Fruit fly (Drosophila melanogaster) whole organism, adult: ENCODE measurements around the gene CG31465.

ENCODE experiments used
- CG11617 ChIP-seq: fragments of 200-800 bp; sonication (Bioruptor generic); optimal IDR thresholded peaks from 2 replicates; lab custom pipeline; 2017; ENCODE audit warnings: mild to moderate bottlenecking, missing biosample characterization, missing genetic modification reagents, missing genetic modification characterization
- CG1620 ChIP-seq: fragments of 200-800 bp; sonication (Bioruptor generic); optimal IDR thresholded peaks from 2 replicates; lab custom pipeline; 2016; ENCODE audit warnings: missing biosample characterization, missing genetic modification characterization
- CG33017 ChIP-seq: fragments of 200-800 bp; sonication (Bioruptor generic); optimal IDR thresholded peaks from 2 replicates; lab custom pipeline; 2018; ENCODE audit warnings: missing biosample characterization, mild to moderate bottlenecking, missing genetic modification characterization, moderate library complexity
- CG5204 ChIP-seq: fragments of 200-800 bp; sonication (Bioruptor generic); optimal IDR thresholded peaks from 2 replicates; lab custom pipeline; 2016; ENCODE audit warnings: missing biosample characterization, missing genetic modification characterization
- CG7045 ChIP-seq: fragments of 200-800 bp; sonication (Bioruptor generic); optimal IDR thresholded peaks from 2 replicates; lab custom pipeline; 2017; ENCODE audit warnings: missing biosample characterization, mild to moderate bottlenecking, missing genetic modification characterization
- Clk ChIP-seq: fragments of 200-800 bp; sonication (Bioruptor generic); optimal IDR thresholded peaks from 2 replicates; lab custom pipeline; 2017; ENCODE audit warnings: missing biosample characterization, missing genetic modification characterization
- Crg-1 ChIP-seq: fragments of 200-800 bp; sonication (Bioruptor generic); optimal IDR thresholded peaks from 2 replicates; lab custom pipeline; 2016; ENCODE audit warnings: missing biosample characterization, missing genetic modification characterization
- bab1 ChIP-seq: fragments of 200-800 bp; sonication (Bioruptor generic); optimal IDR thresholded peaks from 3 replicates; lab custom pipeline; 2019; ENCODE audit warnings: missing biosample characterization, mild to moderate bottlenecking, missing genetic modification characterization, moderate library complexity
- kay ChIP-seq: fragments of 200-800 bp; sonication (Bioruptor generic); peaks from one replicate; lab custom pipeline; 2016; ENCODE audit warnings: missing biosample characterization, missing genetic modification characterization, borderline replicate concordance
- ovo ChIP-seq: fragments of 200-800 bp; sonication (Bioruptor generic); optimal IDR thresholded peaks from 2 replicates; lab custom pipeline; 2016; ENCODE audit warnings: missing biosample characterization, missing genetic modification characterization
- tj ChIP-seq: fragments of 200-800 bp; sonication (Bioruptor generic); optimal IDR thresholded peaks from 3 replicates; lab custom pipeline; 2017; ENCODE audit warnings: missing biosample characterization, mild to moderate bottlenecking, missing genetic modification characterization, moderate library complexity

dm6 chr3R:21848987-21849442 lies 31.6 kb upstream of the CG31465 start:
- TF ChIP-seq kay (GFP tag; lab: Kevin White, UChicago) (peak; percentile 91), tj (GFP tag; lab: Kevin White, UChicago) (peak; percentile 76), CG5204 (GFP tag; lab: Kevin White, UChicago) (peak; percentile 91), Clk (GFP tag; lab: Kevin White, UChicago) (peak; percentile 82), CG11617 (peak; percentile 95), Crg-1 (GFP tag; lab: Kevin White, UChicago) (peak; percentile 77), CG33017 (tag; lab: Kevin White, UChicago) (peak; percentile 91), CG1620 (peak; percentile 77), CG7045 (GFP tag; lab: Kevin White, UChicago) (peak; percentile 95), bab1 (GFP tag; lab: Kevin White, UChicago) (peak; percentile 96), ovo (peak; percentile 21)
